Fruit fly (Drosophila melanogaster): ENCODE measurements around the gene Frl.

Frl gene

DNA sequence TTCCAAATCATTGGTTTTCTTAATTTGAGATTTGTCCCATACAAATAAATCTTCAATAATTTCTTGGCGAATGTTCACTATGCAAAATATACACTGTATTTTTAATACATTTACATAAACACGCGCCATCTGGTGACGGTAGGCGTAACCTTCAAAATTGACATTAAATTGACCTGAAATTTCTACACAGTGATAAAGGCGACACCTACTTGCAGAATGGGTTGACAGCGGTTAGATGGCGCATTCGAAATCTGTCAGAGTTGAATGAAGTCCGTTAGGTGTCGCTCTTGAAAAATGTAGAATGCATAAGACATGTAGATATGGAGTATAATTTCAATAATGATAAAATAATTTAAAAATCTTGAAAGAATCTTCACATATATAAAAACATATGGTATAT lies 58.4 kb downstream of the Frl start (continued):
- peak; percentile 45; the same call in 1 of the 2 replicates for TF ChIP-seq CG5953 (GFP tag; IDR thresholded peaks at IDR 0.05)
- TF ChIP-seq CG7987 (GFP tag; optimal IDR thresholded peaks at IDR 0.05), result peak; percentile 78
- TF ChIP-seq sisA (GFP tag; IDR thresholded peaks at IDR 0.05), result peak; percentile 95
- TF ChIP-seq CG11398 (GFP tag; optimal IDR thresholded peaks at IDR 0.05), result peak; percentile 52
- no peak for TF ChIP-seq Doc3 (GFP tag; IDR thresholded peaks at IDR 0.05; ENCODE audit: partially characterized antibody)
- peak; percentile 55 for TF ChIP-seq Six4 (GFP tag; optimal IDR thresholded peaks at IDR 0.05)
- peak; percentile 38; the same call in 1 of the 2 replicates for TF ChIP-seq stc (GFP tag; IDR thresholded peaks at IDR 0.05)
- peak; percentile 59 for TF ChIP-seq CG15269 (tag; optimal IDR thresholded peaks at IDR 0.05)
- peak; percentile 58 for TF ChIP-seq B-H1 (GFP tag; IDR thresholded peaks at IDR 0.05)
- TF ChIP-seq CG8478 (optimal IDR thresholded peaks at IDR 0.05), result peak; percentile 93
- TF ChIP-seq C15 (GFP tag; IDR thresholded peaks at IDR 0.05), result no peak
- no peak for TF ChIP-seq cg (GFP tag; optimal IDR thresholded peaks at IDR 0.05)
- peak; percentile 51 for TF ChIP-seq caup (GFP tag; optimal IDR thresholded peaks at IDR 0.05; ENCODE audit: severe bottlenecking)
- TF ChIP-seq otp (GFP tag; IDR thresholded peaks at IDR 0.05), result peak; percentile 53; the same call in 2 of the 3 replicates
- peak; percentile 87 for TF ChIP-seq NC2β (GFP tag; optimal IDR thresholded peaks at IDR 0.05)
- no peak for TF ChIP-seq zen2 (GFP tag; IDR thresholded peaks at IDR 0.05; ENCODE audit: partially characterized antibody)
- no peak for TF ChIP-seq fd64A (GFP tag; optimal IDR thresholded peaks at IDR 0.05)
- peak; percentile 11 for TF ChIP-seq CG11723 (GFP tag; optimal IDR thresholded peaks at IDR 0.05)
- peak; percentile 40 for TF ChIP-seq Scr (GFP tag; IDR thresholded peaks at IDR 0.05; ENCODE audit: partially characterized antibody)
- TF ChIP-seq wdn (GFP tag; IDR thresholded peaks at IDR 0.05), result peak; percentile 70; the same call in 1 of the 2 replicates
- peak; percentile 16 for TF ChIP-seq CG33557 (GFP tag; optimal IDR thresholded peaks at IDR 0.05)
- peak; percentile 9 for TF ChIP-seq pfk (GFP tag; optimal IDR thresholded peaks at IDR 0.05)
- TF ChIP-seq CG43689 (GFP tag; IDR thresholded peaks at IDR 0.05), result 0 out of 2 replicates have a peak, but pooled peaks have one; percentile 17
- TF ChIP-seq Sox100B (GFP tag; optimal IDR thresholded peaks at IDR 0.05), result no peak
- peak; percentile 44 for TF ChIP-seq Nf-YB (GFP tag; optimal IDR thresholded peaks at IDR 0.05)
- no peak for TF ChIP-seq CG18599 (GFP tag; optimal IDR thresholded peaks at IDR 0.05)
- peak; percentile 24 for TF ChIP-seq CG9727 (GFP tag; optimal IDR thresholded peaks at IDR 0.05)
- no peak for TF ChIP-seq abd-A (tag; optimal IDR thresholded peaks at IDR 0.05)
- peak; percentile 79 for TF ChIP-seq CG8765 (GFP tag; IDR thresholded peaks at IDR 0.05)
- TF ChIP-seq h (optimal IDR thresholded peaks at IDR 0.05), result no peak
- TF ChIP-seq CG12219 (GFP tag; optimal IDR thresholded peaks at IDR 0.05), result peak; percentile 12
- no peak for TF ChIP-seq sd (tag; optimal IDR thresholded peaks at IDR 0.05)
- TF ChIP-seq CG15514 (GFP tag; optimal IDR thresholded peaks at IDR 0.05), result peak; percentile 41
- peak; percentile 33 for TF ChIP-seq CG7556 (GFP tag; optimal IDR thresholded peaks at IDR 0.05)
- no peak for TF ChIP-seq Poxn (GFP tag; IDR thresholded peaks at IDR 0.05)
- TF ChIP-seq Med (GFP tag), result peak; percentile 98
- no peak for TF ChIP-seq CG11696 (GFP tag; IDR thresholded peaks at IDR 0.05)
- peak; percentile 65 for TF ChIP-seq CG17328 (GFP tag; IDR thresholded peaks at IDR 0.05)
- TF ChIP-seq unpg (GFP tag; optimal IDR thresholded peaks at IDR 0.05), result peak; percentile 73
- no peak for TF ChIP-seq CG18476 (GFP tag; optimal IDR thresholded peaks at IDR 0.05)
- TF ChIP-seq CG12769 (tag; optimal IDR thresholded peaks at IDR 0.05), result peak; percentile 74
- TF ChIP-seq CG4730 (GFP tag; IDR thresholded peaks at IDR 0.05), result peak; percentile 79
- TF ChIP-seq sens (GFP tag), result peak; percentile 86
- TF ChIP-seq MESR4 (GFP tag; optimal IDR thresholded peaks at IDR 0.05), result no peak
- peak in 1 of 2 experiments; percentile 78 for TF ChIP-seq insv (GFP tag; optimal IDR thresholded peaks at IDR 0.05)
- TF ChIP-seq Chrac-16 (GFP tag; optimal IDR thresholded peaks at IDR 0.05), result peak; percentile 92
- peak; percentile 89 for TF ChIP-seq CG4282 (GFP tag; optimal IDR thresholded peaks at IDR 0.05)
- peak in 1 of 2 experiments; percentile 6 for TF ChIP-seq crp (GFP tag; optimal IDR thresholded peaks at IDR 0.05)
- TF ChIP-seq hbn (GFP tag; IDR thresholded peaks at IDR 0.05; ENCODE audit: partially characterized antibody), result no peak
- peak; percentile 17 for TF ChIP-seq CG8281 (tag; optimal IDR thresholded peaks at IDR 0.05)
